Worm (Caenorhabditis elegans) whole organism, young adult: ENCODE measurements around the gene C49H3.6.

ENCODE experiments used
- F49E8.2 ChIP-seq: sonication (generic microtip); optimal IDR thresholded peaks from 3 replicates; lab custom pipeline; 2017; ENCODE audit warnings: missing genetic modification characterization, mild to moderate bottlenecking, missing compliant biosample characterization, antibody characterized with exemption, moderate library complexity; ENCODE audit not compliant: insufficient read depth
- K11D2.4 ChIP-seq: fragments of 200-800 bp; sonication (Bioruptor generic); IDR thresholded peaks from 2 replicates; pipeline ENCODE4 v1.3.6; 2022; ENCODE audit warnings: missing genetic modification reagents, missing genetic modification characterization, missing compliant biosample characterization
- attf-5 ChIP-seq: fragments of 200-800 bp; sonication (Bioruptor generic); optimal IDR thresholded peaks from 2 replicates; lab custom pipeline; 2018; ENCODE audit warnings: mild to moderate bottlenecking, missing genetic modification characterization, missing compliant biosample characterization
- ceh-40 ChIP-seq: fragments of 200-800 bp; sonication (Bioruptor generic); IDR thresholded peaks from 2 replicates; pipeline ENCODE4 v1.3.6; 2022; ENCODE audit warnings: missing genetic modification characterization, missing compliant biosample characterization
- madf-6 ChIP-seq: fragments of 200-800 bp; sonication (Bioruptor generic); IDR thresholded peaks from 2 replicates; pipeline ENCODE4 v1.3.6; 2022; ENCODE audit warnings: missing genetic modification reagents, missing genetic modification characterization, missing compliant biosample characterization
- mes-4 ChIP-seq: sonication (generic microtip); optimal IDR thresholded peaks from 2 replicates; lab custom pipeline; 2016; ENCODE audit warnings: missing genotype, missing genetic modification characterization, missing compliant biosample characterization
- nfya-1 ChIP-seq: sonication (generic microtip); optimal IDR thresholded peaks from 2 replicates; lab custom pipeline; 2017; ENCODE audit warnings: antibody characterized with exemption, missing compliant biosample characterization, missing genetic modification characterization, borderline replicate concordance; ENCODE audit not compliant: insufficient read depth
- nhr-27 ChIP-seq: fragments of 200-800 bp; sonication (Bioruptor generic); optimal IDR thresholded peaks from 2 replicates; lab custom pipeline; 2018; ENCODE audit warnings: mild to moderate bottlenecking, missing genetic modification characterization, moderate library complexity, missing compliant biosample characterization
- snpc-4 ChIP-seq, 5 experiments: fragments of 150-350 bp in 1 of 5; sonication (generic microtip) in 4 of 5; optimal IDR thresholded peaks; 2 replicates each; lab custom pipeline; 2014 to 2018; ENCODE audit warnings: missing genetic modification characterization in 5 of 5, missing biosample characterization in 3 of 5, antibody characterized with exemption in 2 of 5, mild to moderate bottlenecking in 2 of 5, missing compliant biosample characterization in 2 of 5, missing genotype in 2 of 5, moderate library complexity in 2 of 5, missing genetic modification reagents in 1 of 5
- sptf-2 ChIP-seq: fragments of 200-800 bp; sonication (Bioruptor generic); optimal IDR thresholded peaks from 2 replicates; lab custom pipeline; 2018; ENCODE audit warnings: mild to moderate bottlenecking, missing genetic modification characterization, missing compliant biosample characterization
- unc-62 ChIP-seq: fragments of 150-350 bp; optimal IDR thresholded peaks from 2 replicates; lab custom pipeline; 2014; ENCODE audit warnings: missing biosample characterization, missing genetic modification reagents, missing genetic modification characterization

DNA sequence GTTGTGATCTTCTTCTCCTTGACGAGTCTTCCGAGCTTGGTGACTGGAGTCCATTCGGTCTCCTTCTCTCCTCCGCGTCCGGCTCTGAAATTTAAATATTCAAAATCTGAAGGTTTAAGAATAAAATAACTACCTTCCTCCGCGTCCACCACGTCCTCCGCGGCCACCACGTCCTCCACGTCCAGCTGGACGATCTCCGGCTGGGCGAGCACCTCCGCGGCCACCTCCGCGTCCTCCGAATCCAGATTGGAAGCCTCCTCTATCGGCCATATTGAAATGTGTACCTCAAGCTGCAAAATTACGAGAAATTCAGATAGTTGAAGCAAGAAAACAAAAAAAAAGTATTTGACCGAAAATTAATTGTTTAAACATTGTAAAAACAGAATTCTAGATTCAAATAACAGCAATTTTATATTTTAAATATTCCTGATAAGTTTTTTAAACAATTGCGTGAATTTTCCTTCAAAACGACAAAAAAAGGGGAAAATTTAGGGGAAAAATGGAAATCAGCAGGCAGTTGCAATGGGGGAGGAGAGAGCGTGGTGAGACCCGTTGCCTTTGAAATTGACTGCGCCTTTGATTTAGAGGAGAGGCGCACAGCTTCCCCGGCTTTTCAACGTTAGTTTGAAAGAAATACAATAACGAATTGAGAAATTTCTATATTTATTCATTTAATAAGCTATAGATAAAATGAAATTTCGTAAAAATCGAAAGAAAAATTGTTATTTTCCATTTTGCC lies 22.7 kb downstream of the C49H3.6 start, which contains the start of gene rps-2:
- TF ChIP-seq K11D2.4 (no peak), nfya-1 (tag; lab: Kevin White, UChicago) (no peak), mes-4 (tag; lab: Kevin White, UChicago) (no peak), attf-5 (GFP tag; lab: Kevin White, UChicago) (no peak), ceh-40 (GFP tag; lab: Robert Waterston, UW) (no peak), unc-62 (no peak), nhr-27 (tag; lab: Kevin White, UChicago) (no peak), F49E8.2 (tag; lab: Kevin White, UChicago) (no peak), snpc-4 (GFP tag; optimal IDR thresholded peaks at IDR 0.05; lab: Kevin White, UChicago) (no peak), snpc-4 (tag; optimal IDR thresholded peaks at IDR 0.05; lab: Kevin White, UChicago) (no peak), sptf-2 (no peak), madf-6 (no peak)
